Worm (Caenorhabditis elegans): ENCODE data around the gene C17C3.24.

ce11 chrII:5498156-5498739, 43.3 kb downstream of the C17C3.24 start, which contains the start of the genes suex-1 and F12A10.9:
- no peak for TF ChIP-seq unc-120 (tag; optimal IDR thresholded peaks at IDR 0.05; ENCODE audit: poor library complexity, severe bottlenecking)
- no peak for TF ChIP-seq nhr-28 (tag; optimal IDR thresholded peaks at IDR 0.05)
- TF ChIP-seq ceh-83 (GFP tag; optimal IDR thresholded peaks at IDR 0.05): no peak
- no peak for TF ChIP-seq mab-5 (tag; optimal IDR thresholded peaks at IDR 0.05)
- no peak for TF ChIP-seq ztf-11 (tag; optimal IDR thresholded peaks at IDR 0.05)
- TF ChIP-seq snpc-4 (tag; optimal IDR thresholded peaks at IDR 0.05): no peak
- TF ChIP-seq sem-2 (GFP tag; optimal IDR thresholded peaks at IDR 0.05): no peak
- TF ChIP-seq hlh-1 (tag; optimal IDR thresholded peaks at IDR 0.05): no peak
- no peak for TF ChIP-seq lin-13 (tag; optimal IDR thresholded peaks at IDR 0.05)
- no peak for TF ChIP-seq drap-1 (GFP tag; optimal IDR thresholded peaks at IDR 0.05)
